Fruit fly (Drosophila melanogaster): Measurements from ENCODE around the gene tim.

tim gene

dm6 chr2L:3477057-3477755 is 30.7 kb downstream of the tim start:
- TF ChIP-seq D19B (GFP tag; optimal IDR thresholded peaks at IDR 0.05) (peak; percentile 96), MBD-R2 (GFP tag; IDR thresholded peaks at IDR 0.05) (no peak), CG34224 (GFP tag; IDR thresholded peaks at IDR 0.05; ENCODE audit: partially characterized antibody) (no peak), CG15269 (tag; optimal IDR thresholded peaks at IDR 0.05) (peak; percentile 22), fd3F (GFP tag; optimal IDR thresholded peaks at IDR 0.05) (peak; percentile 41), CG16863 (GFP tag; optimal IDR thresholded peaks at IDR 0.05) (peak; percentile 4), CG11093 (GFP tag; IDR thresholded peaks at IDR 0.05) (no peak), Mrtf (GFP tag; IDR thresholded peaks at IDR 0.05) (peak; percentile 37; the same call in 1 of the 3 replicates), prd (optimal IDR thresholded peaks at IDR 0.05) (no peak), prd (GFP tag; IDR thresholded peaks at IDR 0.05) (peak; percentile 28; the same call in 1 of the 3 replicates), jumu (GFP tag; optimal IDR thresholded peaks at IDR 0.05) (no peak), nmo (GFP tag; optimal IDR thresholded peaks at IDR 0.05) (peak; percentile 46), pb (GFP tag; optimal IDR thresholded peaks at IDR 0.05) (peak; percentile 14), CG18262 (tag; optimal IDR thresholded peaks at IDR 0.05) (peak; percentile 28), CG4617 (GFP tag; optimal IDR thresholded peaks at IDR 0.05; ENCODE audit: borderline replicate concordance) (no peak), CG30403 (GFP tag; optimal IDR thresholded peaks at IDR 0.05) (peak; percentile 75), ftz-f1 (GFP tag; optimal IDR thresholded peaks at IDR 0.05) (peak; percentile 74), Hsf (GFP tag; optimal IDR thresholded peaks at IDR 0.05) (peak; percentile 41), CG17829 (tag; optimal IDR thresholded peaks at IDR 0.05) (peak; percentile 31), H2.0 (GFP tag; IDR thresholded peaks at IDR 0.05) (peak; percentile 14; the same call in 1 of the 2 replicates), CG15011 (GFP tag; optimal IDR thresholded peaks at IDR 0.05) (peak; percentile 11), CG11723 (GFP tag; optimal IDR thresholded peaks at IDR 0.05) (peak; percentile 40), schlank (tag; optimal IDR thresholded peaks at IDR 0.05) (peak; percentile 43), Dip3 (GFP tag; optimal IDR thresholded peaks at IDR 0.05) (peak; percentile 30), slp2 (GFP tag; optimal IDR thresholded peaks at IDR 0.05) (peak; percentile 52), CG7556 (GFP tag; optimal IDR thresholded peaks at IDR 0.05) (peak; percentile 60), caup (GFP tag; optimal IDR thresholded peaks at IDR 0.05; ENCODE audit: severe bottlenecking) (peak; percentile 4), Abd-B (GFP tag; optimal IDR thresholded peaks at IDR 0.05) (peak; percentile 15), Dek (tag; optimal IDR thresholded peaks at IDR 0.05) (peak; percentile 14), Hmx (GFP tag; optimal IDR thresholded peaks at IDR 0.05) (peak; percentile 23), CG12391 (tag; optimal IDR thresholded peaks at IDR 0.05) (peak; percentile 21), CG2120 (GFP tag; optimal IDR thresholded peaks at IDR 0.05) (peak; percentile 83), lmd (GFP tag; IDR thresholded peaks at IDR 0.05) (peak; percentile 34; the same call in 1 of the 2 replicates), sug (tag; optimal IDR thresholded peaks at IDR 0.05) (peak; percentile 38), CG7839 (tag; optimal IDR thresholded peaks at IDR 0.05) (peak; percentile 52), Ada2b (GFP tag; IDR thresholded peaks at IDR 0.05) (peak; percentile 23; the same call in 1 of the 2 replicates), Atf3 (GFP tag; optimal IDR thresholded peaks at IDR 0.05) (peak; percentile 21), CG9609 (GFP tag; optimal IDR thresholded peaks at IDR 0.05) (peak; percentile 44), Xbp1 (GFP tag; optimal IDR thresholded peaks at IDR 0.05) (peak; percentile 32), sr (GFP tag; IDR thresholded peaks at IDR 0.05) (peak; percentile 95), CG4854 (GFP tag; optimal IDR thresholded peaks at IDR 0.05) (peak; percentile 29), Aef1 (GFP tag; IDR thresholded peaks at IDR 0.05) (peak; percentile 40; the same call in 1 of the 3 replicates), ems (GFP tag; optimal IDR thresholded peaks at IDR 0.05) (peak; percentile 22), Sox100B (GFP tag; optimal IDR thresholded peaks at IDR 0.05) (peak; percentile 48), fd96Cb (tag; optimal IDR thresholded peaks at IDR 0.05) (peak; percentile 19), CG9817 (tag; optimal IDR thresholded peaks at IDR 0.05) (peak; percentile 39), run (tag; optimal IDR thresholded peaks at IDR 0.05) (no peak), CG12942 (GFP tag; optimal IDR thresholded peaks at IDR 0.05) (peak; percentile 47), CG1792 (GFP tag; optimal IDR thresholded peaks at IDR 0.05) (peak; percentile 29)
